Worm (Caenorhabditis elegans): ENCODE data around the gene oac-32.

DNA sequence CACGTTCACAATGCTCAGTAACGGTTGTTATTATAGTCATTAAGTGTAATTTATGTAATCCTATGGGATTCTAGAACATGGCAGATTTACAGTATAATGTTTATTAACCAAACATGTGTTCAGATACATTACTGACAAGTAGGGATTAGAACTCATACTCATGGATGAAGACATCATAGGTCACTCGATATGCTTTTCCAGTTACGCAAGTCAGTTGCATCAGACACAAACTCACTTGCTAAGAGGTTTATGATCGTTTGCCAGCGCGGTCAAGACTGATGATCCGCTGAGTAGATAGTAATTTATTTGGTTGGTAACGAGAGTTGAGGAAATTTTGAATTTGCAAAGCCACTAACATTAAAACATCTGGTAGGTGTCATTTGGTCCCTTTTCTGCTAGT, 29.0 kb upstream of the oac-32 start:
- no peak for TF ChIP-seq pat-9 (tag; optimal IDR thresholded peaks at IDR 0.05)
- no peak for TF ChIP-seq hlh-30 (tag; optimal IDR thresholded peaks at IDR 0.05; ENCODE audit: insufficient read depth)
- no peak for TF ChIP-seq nhr-11 (tag; optimal IDR thresholded peaks at IDR 0.05)
- TF ChIP-seq hlh-6 (tag; optimal IDR thresholded peaks at IDR 0.05): no peak
- no peak for TF ChIP-seq ceh-9 (tag; optimal IDR thresholded peaks at IDR 0.05)

All from whole organism, late embryonic.